Worm (Caenorhabditis elegans): Measurements from ENCODE around the gene Y49F6C.2.

ce11 chrII:3376789-3377188 is 1.6 kb upstream of the Y49F6C.2 start, which contains the start of gene bath-9:
- no peak for TF ChIP-seq ama-1 (optimal IDR thresholded peaks at IDR 0.05)
- TF ChIP-seq flt-1 (GFP tag; IDR thresholded peaks at IDR 0.05), result no peak
- no peak for TF ChIP-seq tbx-37 (GFP tag; conservative IDR thresholded peaks at IDR 0.05)
- TF ChIP-seq hmbx-1 (tag; optimal IDR thresholded peaks at IDR 0.05), result no peak
- TF ChIP-seq B0310.2 (tag; optimal IDR thresholded peaks at IDR 0.05), result no peak
- no peak for TF ChIP-seq hmg-4 (GFP tag; optimal IDR thresholded peaks at IDR 0.05)
- TF ChIP-seq hnd-1 (tag; optimal IDR thresholded peaks at IDR 0.05), result no peak
- TF ChIP-seq ceh-13 (GFP tag; optimal IDR thresholded peaks at IDR 0.05), result no peak

Measured in whole organism, early embryonic.